Worm (Caenorhabditis elegans): Measurements from ENCODE around the gene srt-70.

DNA sequence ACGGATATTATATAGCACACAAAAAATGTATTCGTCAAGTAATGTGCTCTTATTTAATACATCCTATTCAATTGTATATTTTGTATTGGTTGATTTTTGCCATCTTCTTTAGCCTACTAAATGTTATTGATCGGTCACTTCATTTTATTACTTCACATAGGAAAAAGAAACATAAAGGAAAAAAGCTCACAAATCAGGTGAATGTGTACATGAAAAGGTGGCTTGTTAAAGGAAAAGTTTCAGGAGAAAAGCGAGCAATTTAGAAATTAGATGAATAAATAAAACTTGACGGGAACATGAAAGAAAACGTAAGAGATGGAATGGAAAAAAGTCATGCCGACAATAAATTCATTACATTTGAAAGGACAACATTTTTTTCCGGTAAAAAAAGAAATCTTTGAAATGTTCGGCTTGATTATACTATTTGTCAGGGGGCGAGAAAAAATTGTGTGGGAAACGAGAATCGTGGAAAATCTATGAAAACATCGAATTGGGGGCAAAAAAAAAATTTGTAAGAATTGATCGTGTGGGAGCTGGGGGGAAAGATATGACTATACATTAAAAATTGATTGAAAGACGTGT lies 16.2 kb upstream of the srt-70 start:
- TF ChIP-seq ztf-16 (tag; optimal IDR thresholded peaks at IDR 0.05) (no peak), pag-3 (tag; optimal IDR thresholded peaks at IDR 0.05; ENCODE audit: borderline replicate concordance) (no peak), elt-4 (tag; optimal IDR thresholded peaks at IDR 0.05) (no peak), C08G9.2 (tag; optimal IDR thresholded peaks at IDR 0.05) (no peak), ama-1 (optimal IDR thresholded peaks at IDR 0.05) (no peak), sox-2 (GFP tag; IDR thresholded peaks at IDR 0.05) (no peak), che-1 (tag; optimal IDR thresholded peaks at IDR 0.05) (no peak), pha-4 (tag; optimal IDR thresholded peaks at IDR 0.05) (no peak), rnt-1 (tag; optimal IDR thresholded peaks at IDR 0.05) (no peak), ceh-18 (tag; optimal IDR thresholded peaks at IDR 0.05) (no peak), elt-2 (tag; optimal IDR thresholded peaks at IDR 0.05) (no peak), pha-2 (tag; optimal IDR thresholded peaks at IDR 0.05) (no peak)

Measured in whole organism, late embryonic.